Worm (Caenorhabditis elegans): ENCODE measurements around the gene gei-15.

The gei-15 gene

DNA sequence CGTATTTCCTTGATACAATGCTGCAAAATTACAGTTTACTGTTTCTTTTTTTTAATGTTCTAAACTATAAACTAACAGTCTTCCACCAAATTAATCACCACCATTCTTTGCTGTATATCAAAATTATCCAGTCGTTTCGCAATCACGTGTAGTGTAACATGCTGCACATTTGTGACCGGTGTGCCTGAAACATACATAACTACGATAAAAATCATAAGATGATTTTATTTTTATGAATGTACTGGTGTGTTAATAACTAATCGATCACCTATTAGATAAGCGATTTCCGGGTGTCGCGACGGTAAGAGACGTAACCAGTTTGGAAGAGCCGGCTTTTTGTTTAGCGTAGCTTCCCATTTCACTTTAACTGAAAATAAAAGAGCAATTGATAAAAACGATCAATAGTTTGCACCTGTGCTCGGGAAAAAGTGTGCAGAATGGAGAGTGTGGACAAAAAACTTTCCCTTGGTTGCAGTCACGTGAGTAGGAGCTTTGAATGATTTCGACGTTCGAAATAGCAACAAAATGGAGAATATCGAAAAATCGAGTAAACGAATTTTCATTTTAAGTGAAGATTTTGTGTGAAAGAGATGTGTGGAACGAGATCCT, 34.0 kb downstream of the gei-15 start, which contains the start of gene sgca-1 (continued):
- TF ChIP-seq fkh-2 (tag; optimal IDR thresholded peaks at IDR 0.05) (no peak), hmg-11 (tag; optimal IDR thresholded peaks at IDR 0.05) (no peak), R02D3.7 (tag; optimal IDR thresholded peaks at IDR 0.05) (no peak)

DNA sequence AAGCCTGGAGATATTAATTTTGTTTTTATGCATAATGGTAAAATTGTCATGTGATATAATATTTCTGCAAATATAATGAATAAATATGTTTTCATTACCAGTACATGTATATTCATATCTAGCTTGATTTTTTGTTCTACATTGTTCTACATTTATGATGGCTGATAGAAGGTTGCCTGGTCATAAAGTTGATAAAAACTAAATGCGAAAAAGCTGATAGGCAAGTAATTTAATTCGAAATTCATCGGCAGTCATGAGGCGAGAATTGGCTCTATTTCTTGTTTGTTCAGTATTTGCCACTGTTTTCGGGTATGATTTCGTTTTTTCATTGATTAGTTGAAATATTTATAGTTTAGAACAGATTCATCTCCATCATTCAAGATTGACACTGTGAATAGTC, 38.9 kb downstream of the gei-15 start, which contains the start of gene bgal-2:
bgal-2 (plus strand) TSS at position 231 of the 400 bp plus-strand sequence.
- TF ChIP-seq pqm-1 (tag; optimal IDR thresholded peaks at IDR 0.05) (peak; percentile 38), ceh-9 (tag; optimal IDR thresholded peaks at IDR 0.05) (no peak), nhr-12 (tag; optimal IDR thresholded peaks at IDR 0.05) (no peak), egl-5 (tag; optimal IDR thresholded peaks at IDR 0.05) (no peak), elt-2 (tag; optimal IDR thresholded peaks at IDR 0.05) (peak; percentile 64)

DNA sequence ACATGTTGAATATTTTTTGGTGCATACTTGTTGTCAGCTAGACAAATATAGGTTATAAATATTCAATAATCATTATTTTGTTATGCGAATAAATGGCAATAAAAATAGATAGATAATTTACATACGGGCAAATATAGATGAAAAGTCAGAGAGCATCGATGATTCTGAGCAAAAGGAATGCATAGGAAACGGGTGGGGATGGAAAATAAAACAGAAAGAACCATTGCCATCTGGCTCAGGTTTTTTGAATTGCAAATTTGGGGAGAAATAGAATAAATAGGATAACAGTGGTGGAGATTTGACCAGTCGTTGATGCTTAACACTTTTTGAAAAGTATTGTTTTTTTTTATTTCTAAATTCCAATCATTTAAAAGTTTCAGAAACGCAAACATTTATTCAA, 40.2 kb downstream of the gei-15 start, which contains the start of gene idpp-6:
idpp-6 (plus strand) TSS at position 301 of the 400 bp plus-strand sequence.
- TF ChIP-seq ZK546.5 (tag; optimal IDR thresholded peaks at IDR 0.05) (no peak), lsy-12 (tag; optimal IDR thresholded peaks at IDR 0.05) (no peak), snpc-4 (tag; optimal IDR thresholded peaks at IDR 0.05) (no peak), eor-1 (tag; optimal IDR thresholded peaks at IDR 0.05) (no peak), ztf-11 (tag; optimal IDR thresholded peaks at IDR 0.05) (no peak), elt-3 (tag; optimal IDR thresholded peaks at IDR 0.05) (no peak), ceh-28 (tag; optimal IDR thresholded peaks at IDR 0.05) (no peak), egl-27 (tag; optimal IDR thresholded peaks at IDR 0.05) (no peak), elt-2 (tag; optimal IDR thresholded peaks at IDR 0.05) (no peak), egl-5 (tag; optimal IDR thresholded peaks at IDR 0.05) (no peak), fos-1 (tag; optimal IDR thresholded peaks at IDR 0.05) (no peak), mdl-1 (tag; optimal IDR thresholded peaks at IDR 0.05) (no peak), unc-62 (GFP tag; optimal IDR thresholded peaks at IDR 0.05) (no peak), ceh-9 (tag; optimal IDR thresholded peaks at IDR 0.05) (no peak)

DNA sequence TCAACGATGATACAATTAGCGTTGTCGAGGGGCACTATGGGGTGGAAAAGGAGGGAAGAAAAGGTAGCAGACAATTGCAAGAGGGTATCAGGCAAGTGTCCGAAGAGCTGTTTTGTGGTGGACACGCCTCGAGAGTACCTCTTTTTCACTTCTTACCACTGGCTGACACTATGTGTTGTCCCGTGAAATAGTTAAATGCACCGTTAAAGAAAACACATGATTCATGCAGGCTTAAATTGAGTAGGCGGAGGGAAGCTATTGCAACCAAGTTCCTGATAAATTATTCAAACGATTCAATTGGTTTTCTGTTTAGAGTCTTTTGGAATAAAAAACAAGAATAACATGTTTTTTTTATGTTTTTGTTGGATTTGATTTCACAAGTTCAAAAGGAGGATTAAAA, 45.1 kb downstream of the gei-15 start, which contains the start of gene irk-1:
irk-1 (minus strand) TSS at position 101 of the 400 bp plus-strand sequence.
- no peak for TF ChIP-seq ceh-82 (tag; optimal IDR thresholded peaks at IDR 0.05)
- no peak for TF ChIP-seq unc-62 (GFP tag; optimal IDR thresholded peaks at IDR 0.05)
- no peak for TF ChIP-seq egl-27 (tag; optimal IDR thresholded peaks at IDR 0.05)
- no peak for TF ChIP-seq unc-39 (tag; optimal IDR thresholded peaks at IDR 0.05)
- no peak for TF ChIP-seq lsy-12 (tag; optimal IDR thresholded peaks at IDR 0.05)
- no peak for TF ChIP-seq fkh-2 (tag; optimal IDR thresholded peaks at IDR 0.05)
- TF ChIP-seq nhr-77 (tag; optimal IDR thresholded peaks at IDR 0.05) = no peak
- TF ChIP-seq nhr-28 (tag; optimal IDR thresholded peaks at IDR 0.05) = no peak
- no peak for TF ChIP-seq pqm-1 (tag; optimal IDR thresholded peaks at IDR 0.05)
- no peak for TF ChIP-seq nhr-11 (tag; optimal IDR thresholded peaks at IDR 0.05)
- no peak for TF ChIP-seq tbx-2 (tag; optimal IDR thresholded peaks at IDR 0.05)
- TF ChIP-seq egl-5 (tag; optimal IDR thresholded peaks at IDR 0.05) = no peak
- no peak for TF ChIP-seq daf-12 (tag; optimal IDR thresholded peaks at IDR 0.05)
- TF ChIP-seq hmg-11 (tag; optimal IDR thresholded peaks at IDR 0.05) = no peak
- TF ChIP-seq fkh-10 (GFP tag; optimal IDR thresholded peaks at IDR 0.05) = no peak
- TF ChIP-seq ceh-9 (tag; optimal IDR thresholded peaks at IDR 0.05) = no peak
- TF ChIP-seq ZK546.5 (tag; optimal IDR thresholded peaks at IDR 0.05) = no peak
